Worm (Caenorhabditis elegans): ENCODE results near the gene acly-1.

DNA sequence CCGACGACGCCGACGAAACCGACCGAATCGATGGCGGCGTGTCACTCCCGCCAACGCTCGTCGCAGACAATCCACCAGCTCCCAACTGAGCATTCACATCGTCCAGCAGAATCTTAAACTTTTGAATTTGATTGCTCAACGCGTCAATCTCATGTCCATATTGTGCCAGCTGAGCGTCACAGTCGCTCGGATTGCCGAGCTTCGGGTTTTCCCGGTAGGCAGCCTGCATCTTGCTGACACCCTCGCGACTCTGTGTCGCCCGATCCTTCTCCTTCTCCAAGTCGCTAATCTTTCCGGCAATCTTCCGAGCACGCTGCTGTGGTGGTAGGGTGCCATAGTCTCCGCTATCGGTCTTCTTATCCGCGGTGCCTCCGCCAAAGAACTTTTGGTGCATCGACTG is 33.0 kb downstream of the acly-1 start:
- no peak for TF ChIP-seq flt-1 (GFP tag; IDR thresholded peaks at IDR 0.05)
- no peak for TF ChIP-seq T22C8.4 (GFP tag; IDR thresholded peaks at IDR 0.05)
- no peak for TF ChIP-seq ztf-29 (GFP tag; IDR thresholded peaks at IDR 0.05)
- no peak for TF ChIP-seq klf-2 (GFP tag; conservative IDR thresholded peaks at IDR 0.05)
